Worm (Caenorhabditis elegans) whole organism, late embryonic: ENCODE measurements around the gene K10D2.8.

Experiments used
- C08G9.2 ChIP-seq: sonication (generic microtip); optimal IDR thresholded peaks from 2 replicates; lab custom pipeline; 2016; ENCODE audit warnings: mild to moderate bottlenecking, missing genetic modification characterization, moderate library complexity, missing compliant biosample characterization
- K02D7.2 ChIP-seq: sonication (generic microtip); optimal IDR thresholded peaks from 2 replicates; lab custom pipeline; 2017; ENCODE audit warnings: mild to moderate bottlenecking, missing genetic modification characterization, missing compliant biosample characterization
- K09A11.1 ChIP-seq: sonication (generic microtip); optimal IDR thresholded peaks from 2 replicates; lab custom pipeline; 2017; ENCODE audit warnings: antibody characterized with exemption, mild to moderate bottlenecking, missing genetic modification characterization, missing compliant biosample characterization; ENCODE audit not compliant: insufficient read depth
- T23F11.4 ChIP-seq: fragments of 200-800 bp; sonication (Bioruptor generic); optimal IDR thresholded peaks from 2 replicates; lab custom pipeline; 2018; ENCODE audit warnings: mild to moderate bottlenecking, missing genetic modification characterization, missing compliant biosample characterization
- ahr-1 ChIP-seq: sonication (generic microtip); optimal IDR thresholded peaks from 2 replicates; lab custom pipeline; 2016; ENCODE audit warnings: missing genetic modification characterization, missing compliant biosample characterization
- ceh-14 ChIP-seq: sonication (generic microtip); optimal IDR thresholded peaks from 2 replicates; lab custom pipeline; 2016; ENCODE audit warnings: missing genotype, missing genetic modification characterization, missing compliant biosample characterization
- ceh-2 ChIP-seq: sonication (generic microtip); optimal IDR thresholded peaks from 2 replicates; lab custom pipeline; 2016; ENCODE audit warnings: missing genotype, missing genetic modification characterization, missing compliant biosample characterization
- ceh-31 ChIP-seq: sonication (generic microtip); optimal IDR thresholded peaks from 2 replicates; lab custom pipeline; 2016; ENCODE audit warnings: missing genetic modification characterization, missing compliant biosample characterization
- ceh-34 ChIP-seq: sonication (generic microtip); optimal IDR thresholded peaks from 2 replicates; lab custom pipeline; 2016; ENCODE audit warnings: mild to moderate bottlenecking, missing genetic modification characterization, missing compliant biosample characterization
- ceh-45 ChIP-seq: fragments of 200-800 bp; sonication (Bioruptor generic); IDR thresholded peaks from 2 replicates; pipeline ENCODE4 v1.3.6; 2022; ENCODE audit warnings: missing genetic modification reagents, missing genetic modification characterization, missing compliant biosample characterization
- che-1 ChIP-seq: sonication (generic microtip); optimal IDR thresholded peaks from 2 replicates; lab custom pipeline; 2016; ENCODE audit warnings: mild to moderate bottlenecking, missing genetic modification characterization, missing compliant biosample characterization
- dve-1 ChIP-seq: sonication (generic microtip); optimal IDR thresholded peaks from 2 replicates; lab custom pipeline; 2017; ENCODE audit warnings: antibody characterized with exemption, mild to moderate bottlenecking, missing genetic modification characterization, missing compliant biosample characterization
- elt-2 ChIP-seq: sonication (generic microtip); optimal IDR thresholded peaks from 2 replicates; lab custom pipeline; 2016; ENCODE audit warnings: missing genetic modification reagents, missing genetic modification characterization, missing compliant biosample characterization
- elt-4 ChIP-seq: sonication (generic microtip); optimal IDR thresholded peaks from 2 replicates; lab custom pipeline; 2016; ENCODE audit warnings: missing genetic modification characterization, missing compliant biosample characterization
- ets-4 ChIP-seq: sonication (generic microtip); optimal IDR thresholded peaks from 2 replicates; lab custom pipeline; 2016; ENCODE audit warnings: missing genetic modification characterization, missing compliant biosample characterization
- eyg-1 ChIP-seq: sonication (generic microtip); optimal IDR thresholded peaks from 2 replicates; lab custom pipeline; 2016; ENCODE audit warnings: missing genotype, missing genetic modification characterization, missing compliant biosample characterization
- fkh-10 ChIP-seq: fragments of 150-350 bp; optimal IDR thresholded peaks from 2 replicates; lab custom pipeline; 2014; ENCODE audit warnings: missing biosample characterization, missing genetic modification reagents, missing genetic modification characterization
- hlh-30 ChIP-seq: sonication (generic microtip); optimal IDR thresholded peaks from 2 replicates; lab custom pipeline; 2017; ENCODE audit warnings: antibody characterized with exemption, missing genetic modification characterization, missing compliant biosample characterization; ENCODE audit not compliant: insufficient read depth
- hlh-6 ChIP-seq: sonication (generic microtip); optimal IDR thresholded peaks from 2 replicates; lab custom pipeline; 2016; ENCODE audit warnings: missing genotype, missing genetic modification characterization, missing compliant biosample characterization
- hlh-8 ChIP-seq: sonication (generic microtip); optimal IDR thresholded peaks from 2 replicates; lab custom pipeline; 2016; ENCODE audit warnings: missing genotype, missing genetic modification characterization, missing compliant biosample characterization
- lim-6 ChIP-seq: sonication (generic microtip); optimal IDR thresholded peaks from 2 replicates; lab custom pipeline; 2016; ENCODE audit warnings: missing genetic modification characterization, missing compliant biosample characterization
- lin-11 ChIP-seq: fragments of 200-800 bp; sonication (Bioruptor generic); optimal IDR thresholded peaks from 2 replicates; lab custom pipeline; 2018; ENCODE audit warnings: mild to moderate bottlenecking, missing genetic modification characterization, missing compliant biosample characterization
- mec-3 ChIP-seq: sonication (generic microtip); optimal IDR thresholded peaks from 2 replicates; lab custom pipeline; 2016; ENCODE audit warnings: borderline replicate concordance, missing genetic modification characterization, missing compliant biosample characterization
- nfya-1 ChIP-seq: sonication (generic microtip); optimal IDR thresholded peaks from 2 replicates; lab custom pipeline; 2017; ENCODE audit warnings: missing genetic modification characterization, mild to moderate bottlenecking, missing compliant biosample characterization, antibody characterized with exemption, moderate library complexity
- nhr-11 ChIP-seq: fragments of 150-350 bp; optimal IDR thresholded peaks from 2 replicates; lab custom pipeline; 2014; ENCODE audit warnings: missing biosample characterization, missing genetic modification characterization
- npax-4 ChIP-seq: sonication (generic microtip); optimal IDR thresholded peaks from 2 replicates; lab custom pipeline; 2016; ENCODE audit warnings: missing genetic modification characterization, missing compliant biosample characterization
- pat-9 ChIP-seq: fragments of 200-800 bp; sonication (Bioruptor generic); optimal IDR thresholded peaks from 2 replicates; lab custom pipeline; 2018; ENCODE audit warnings: mild to moderate bottlenecking, missing genetic modification characterization, moderate library complexity, missing compliant biosample characterization
- pha-2 ChIP-seq: sonication (generic microtip); optimal IDR thresholded peaks from 2 replicates; lab custom pipeline; 2017; ENCODE audit warnings: mild to moderate bottlenecking, missing genetic modification characterization, missing compliant biosample characterization
- pha-4 ChIP-seq: fragments of 150-350 bp; optimal IDR thresholded peaks from 2 replicates; lab custom pipeline; 2018; ENCODE audit warnings: missing biosample characterization, missing genetic modification reagents, missing genetic modification characterization
- pqm-1 ChIP-seq: sonication (generic microtip); optimal IDR thresholded peaks from 2 replicates; lab custom pipeline; 2016; ENCODE audit warnings: missing genetic modification characterization, missing compliant biosample characterization
- pros-1 ChIP-seq: fragments of 150-350 bp; optimal IDR thresholded peaks from 2 replicates; lab custom pipeline; 2014; ENCODE audit warnings: missing biosample characterization, missing genetic modification reagents, missing genetic modification characterization
- ref-2 ChIP-seq: sonication (generic microtip); optimal IDR thresholded peaks from 2 replicates; lab custom pipeline; 2016; ENCODE audit warnings: missing genetic modification characterization, missing compliant biosample characterization
- sdc-2 ChIP-seq: sonication (generic microtip); optimal IDR thresholded peaks from 2 replicates; lab custom pipeline; 2016; ENCODE audit warnings: missing genotype, missing genetic modification characterization, missing compliant biosample characterization
- sox-4 ChIP-seq: sonication (generic microtip); optimal IDR thresholded peaks from 2 replicates; lab custom pipeline; 2017; ENCODE audit warnings: mild to moderate bottlenecking, missing genetic modification characterization, inconsistent platforms, missing compliant biosample characterization
- syd-9 ChIP-seq: sonication (generic microtip); optimal IDR thresholded peaks from 2 replicates; lab custom pipeline; 2016; ENCODE audit warnings: mild to moderate bottlenecking, missing genetic modification characterization, moderate library complexity, missing compliant biosample characterization
- tbx-7 ChIP-seq: sonication (generic microtip); optimal IDR thresholded peaks from 2 replicates; lab custom pipeline; 2016; ENCODE audit warnings: missing genotype, missing genetic modification characterization, missing compliant biosample characterization
- unc-42 ChIP-seq: sonication (generic microtip); optimal IDR thresholded peaks from 2 replicates; lab custom pipeline; 2016; ENCODE audit warnings: missing genotype, missing genetic modification characterization, missing compliant biosample characterization
- zip-5 ChIP-seq: sonication (generic microtip); optimal IDR thresholded peaks from 2 replicates; lab custom pipeline; 2016; ENCODE audit warnings: missing genetic modification characterization, missing compliant biosample characterization
- ztf-16 ChIP-seq: sonication (generic microtip); optimal IDR thresholded peaks from 2 replicates; lab custom pipeline; 2017; ENCODE audit warnings: missing genetic modification characterization, missing compliant biosample characterization

The K10D2.8 gene

ce11 chrIII:5179166-5179565 is 9.4 kb upstream of the K10D2.8 start:
- no peak for TF ChIP-seq sox-4 (tag; lab: Kevin White, UChicago)
- peak; percentile 54 for TF ChIP-seq nfya-1 (tag; lab: Kevin White, UChicago)

ce11 chrIII:5180588-5180987 is 7.9 kb upstream of the K10D2.8 start:
- TF ChIP-seq ztf-16 (tag; lab: Kevin White, UChicago) (no peak), nfya-1 (tag; lab: Kevin White, UChicago) (no peak)

- TF ChIP-seq T23F11.4 (GFP tag; lab: Kevin White, UChicago) (no peak), dve-1 (tag; lab: Kevin White, UChicago) (no peak), elt-2 (tag; lab: Kevin White, UChicago) (no peak), ahr-1 (no peak), C08G9.2 (tag; lab: Kevin White, UChicago) (no peak)
Observed at ce11 chrIII:5181217-5181616, 7.3 kb upstream of the K10D2.8 start.

ce11 chrIII:5181641-5182040 is 6.9 kb upstream of the K10D2.8 start:
- TF ChIP-seq ets-4 (tag; lab: Kevin White, UChicago), result no peak
- no peak for TF ChIP-seq pha-4 (tag; lab: Kevin White, UChicago)

ce11 chrIII:5183372-5183771 is 5.2 kb upstream of the K10D2.8 start:
- no peak for TF ChIP-seq ceh-14 (tag; lab: Kevin White, UChicago)
- TF ChIP-seq eyg-1 (tag; lab: Kevin White, UChicago), result no peak
- no peak for TF ChIP-seq nfya-1 (tag; lab: Kevin White, UChicago)
- peak; percentile 40 for TF ChIP-seq hlh-8 (tag; lab: Kevin White, UChicago)
- no peak for TF ChIP-seq dve-1 (tag; lab: Kevin White, UChicago)
- TF ChIP-seq K09A11.1 (tag; lab: Kevin White, UChicago), result no peak
- no peak for TF ChIP-seq sdc-2 (tag; lab: Kevin White, UChicago)
- no peak for TF ChIP-seq nhr-11 (tag; lab: Kevin White, UChicago)
- peak; percentile 50 for TF ChIP-seq hlh-30 (tag; lab: Kevin White, UChicago)
- no peak for TF ChIP-seq ceh-31 (tag; lab: Kevin White, UChicago)
- TF ChIP-seq pat-9 (tag; lab: Kevin White, UChicago), result no peak
- peak; percentile 33 for TF ChIP-seq unc-42 (tag; lab: Kevin White, UChicago)
- no peak for TF ChIP-seq hlh-6 (tag; lab: Kevin White, UChicago)
- TF ChIP-seq elt-4 (tag; lab: Kevin White, UChicago), result no peak
- TF ChIP-seq ref-2 (tag; lab: Kevin White, UChicago), result no peak
- no peak for TF ChIP-seq syd-9 (tag; lab: Kevin White, UChicago)
- TF ChIP-seq, all 69 proteins: peak for 3

- TF ChIP-seq pha-4 (tag; lab: Kevin White, UChicago) (no peak), npax-4 (no peak), K02D7.2 (tag; lab: Kevin White, UChicago) (no peak), pros-1 (no peak), fkh-10 (GFP tag; lab: Kevin White, UChicago) (no peak), ceh-45 (GFP tag; lab: Robert Waterston, UW) (no peak)
Observed at ce11 chrIII:5185620-5186019, 2.9 kb upstream of the K10D2.8 start, which contains the start of gene pup-2. Gene pup-2 (plus strand): TSS chrIII:5185920.

- TF ChIP-seq lim-6 (peak; percentile 21), eyg-1 (tag; lab: Kevin White, UChicago) (no peak), pha-2 (tag; lab: Kevin White, UChicago) (no peak), npax-4 (no peak), syd-9 (tag; lab: Kevin White, UChicago) (no peak), che-1 (tag; lab: Kevin White, UChicago) (no peak), zip-5 (peak; percentile 35), ceh-2 (peak; percentile 20), hlh-30 (tag; lab: Kevin White, UChicago) (no peak), pros-1 (no peak), ref-2 (tag; lab: Kevin White, UChicago) (peak; percentile 50), mec-3 (tag; lab: Kevin White, UChicago) (no peak), ets-4 (tag; lab: Kevin White, UChicago) (peak; percentile 91), pqm-1 (tag; lab: Kevin White, UChicago) (no peak), ceh-31 (tag; lab: Kevin White, UChicago) (peak; percentile 47), C08G9.2 (tag; lab: Kevin White, UChicago) (peak; percentile 79), ceh-34 (tag; lab: Kevin White, UChicago) (no peak), tbx-7 (peak; percentile 25), lin-11 (tag; lab: Kevin White, UChicago) (no peak)
Observed at ce11 chrIII:5190179-5190578, 1.7 kb downstream of the K10D2.8 start.
